Worm (Caenorhabditis elegans) whole organism, early embryonic: Measurements from ENCODE around the gene pqn-18.
A peak's percentile ranks its signal among the peaks of the same experiment; 100 is the strongest.

Experiments used
- B0310.2 ChIP-seq: sonication (generic microtip); optimal IDR thresholded peaks from 2 replicates; lab custom pipeline; 2016; ENCODE audit warnings: mild to moderate bottlenecking, missing genetic modification characterization, missing compliant biosample characterization
- F13C5.2 ChIP-seq: sonication (generic microtip); optimal IDR thresholded peaks from 2 replicates; lab custom pipeline; 2017; ENCODE audit warnings: mild to moderate bottlenecking, missing genetic modification characterization, inconsistent platforms, missing compliant biosample characterization
- aly-1 ChIP-seq: sonication (generic microtip); optimal IDR thresholded peaks from 2 replicates; lab custom pipeline; 2016; ENCODE audit warnings: missing genetic modification characterization, missing compliant biosample characterization
- ama-1 ChIP-seq: fragments of 150-350 bp; optimal IDR thresholded peaks from 2 replicates; lab custom pipeline; 2014
- ceh-13 ChIP-seq: fragments of 200-800 bp; sonication (Bioruptor generic); optimal IDR thresholded peaks from 2 replicates; lab custom pipeline; 2018; ENCODE audit warnings: mild to moderate bottlenecking, missing genetic modification characterization, missing compliant biosample characterization
- ceh-36 ChIP-seq: sonication (generic microtip); optimal IDR thresholded peaks from 2 replicates; lab custom pipeline; 2016; ENCODE audit warnings: missing genetic modification characterization, inconsistent platforms, missing compliant biosample characterization
- ets-7 ChIP-seq: sonication (generic microtip); optimal IDR thresholded peaks from 2 replicates; lab custom pipeline; 2016; ENCODE audit warnings: missing genotype, missing genetic modification characterization, missing compliant biosample characterization
- flt-1 ChIP-seq: fragments of 200-800 bp; sonication (Bioruptor generic); IDR thresholded peaks from 2 replicates; pipeline ENCODE4 v1.3.6; 2022; ENCODE audit warnings: missing genetic modification characterization, missing compliant biosample characterization
- hmbx-1 ChIP-seq: sonication (generic microtip); optimal IDR thresholded peaks from 2 replicates; lab custom pipeline; 2016; ENCODE audit warnings: mild to moderate bottlenecking, missing genetic modification characterization, missing compliant biosample characterization
- hmg-4 ChIP-seq: fragments of 200-800 bp; sonication (Bioruptor generic); optimal IDR thresholded peaks from 2 replicates; lab custom pipeline; 2018; ENCODE audit warnings: mild to moderate bottlenecking, missing genetic modification characterization, missing compliant biosample characterization
- hnd-1 ChIP-seq: sonication (generic microtip); optimal IDR thresholded peaks from 2 replicates; lab custom pipeline; 2016; ENCODE audit warnings: missing genetic modification characterization, missing compliant biosample characterization
- pes-1 ChIP-seq: fragments of 200-800 bp; sonication (Bioruptor generic); IDR thresholded peaks from 2 replicates; pipeline ENCODE4 v1.3.6; 2022; ENCODE audit warnings: missing genetic modification reagents, missing genetic modification characterization, missing compliant biosample characterization
- scrt-1 ChIP-seq: fragments of 200-800 bp; sonication (Bioruptor generic); IDR thresholded peaks from 2 replicates; pipeline ENCODE4 v1.3.6; 2022; ENCODE audit warnings: missing genetic modification characterization, missing compliant biosample characterization
- sea-1 ChIP-seq: fragments of 200-800 bp; sonication (Bioruptor generic); conservative IDR thresholded peaks from 2 replicates; pipeline ENCODE4 v1.3.6; 2022; ENCODE audit warnings: missing genetic modification characterization, missing compliant biosample characterization
- tbx-11 ChIP-seq: fragments of 200-800 bp; sonication (Bioruptor generic); IDR thresholded peaks from 2 replicates; pipeline ENCODE4 v1.3.6; 2022; ENCODE audit warnings: missing genetic modification characterization, missing compliant biosample characterization
- tbx-37 ChIP-seq: fragments of 200-800 bp; sonication (Bioruptor generic); conservative IDR thresholded peaks from 2 replicates; pipeline ENCODE4 v1.3.6; 2022; ENCODE audit warnings: missing genetic modification reagents, missing genetic modification characterization, missing compliant biosample characterization
- tra-4 ChIP-seq: sonication (generic microtip); optimal IDR thresholded peaks from 2 replicates; lab custom pipeline; 2017; ENCODE audit warnings: missing genetic modification characterization, missing compliant biosample characterization

pqn-18 gene

ce11 chrX:12873688-12874364 lies 33.8 kb upstream of the pqn-18 start:
- TF ChIP-seq ceh-13 (GFP tag; lab: Kevin White, UChicago) (no peak), pes-1 (no peak), scrt-1 (GFP tag; lab: Robert Waterston, UW) (no peak), hmg-4 (GFP tag; lab: Kevin White, UChicago) (no peak), ama-1 (lab: Kevin White, UChicago) (no peak), hnd-1 (no peak), aly-1 (tag; lab: Kevin White, UChicago) (no peak), hmbx-1 (tag; lab: Kevin White, UChicago) (no peak), ets-7 (tag; lab: Kevin White, UChicago) (no peak), tra-4 (tag; lab: Kevin White, UChicago) (no peak), B0310.2 (no peak)

- TF ChIP-seq B0310.2: no peak
- no peak for TF ChIP-seq hmg-4 (GFP tag; lab: Kevin White, UChicago)
- TF ChIP-seq hnd-1: no peak
- TF ChIP-seq ceh-13 (GFP tag; lab: Kevin White, UChicago): no peak
- TF ChIP-seq flt-1 (GFP tag; lab: Robert Waterston, UW): no peak
- no peak for TF ChIP-seq F13C5.2 (tag; lab: Kevin White, UChicago)
- no peak for TF ChIP-seq ama-1 (lab: Kevin White, UChicago)
- no peak for TF ChIP-seq tbx-11 (GFP tag; lab: Robert Waterston, UW)
- TF ChIP-seq ceh-36: no peak
- TF ChIP-seq ets-7 (tag; lab: Kevin White, UChicago): no peak
- no peak for TF ChIP-seq tra-4 (tag; lab: Kevin White, UChicago)
- TF ChIP-seq aly-1 (tag; lab: Kevin White, UChicago): no peak
- no peak for TF ChIP-seq pes-1
- TF ChIP-seq scrt-1 (GFP tag; lab: Robert Waterston, UW): no peak
- TF ChIP-seq hmbx-1 (tag; lab: Kevin White, UChicago): no peak
- no peak for TF ChIP-seq tbx-37
- no peak for TF ChIP-seq sea-1 (GFP tag; lab: Robert Waterston, UW)
Measured at ce11 chrX:12874798-12875342, 32.8 kb upstream of the pqn-18 start.

ce11 chrX:12875649-12876048 lies 32.0 kb upstream of the pqn-18 start:
- TF ChIP-seq hnd-1: no peak
- TF ChIP-seq B0310.2: no peak
- TF ChIP-seq ceh-36: no peak
- TF ChIP-seq scrt-1 (GFP tag; lab: Robert Waterston, UW): no peak
- TF ChIP-seq tbx-37: no peak
- TF ChIP-seq pes-1: no peak
- TF ChIP-seq F13C5.2 (tag; lab: Kevin White, UChicago): no peak
- no peak for TF ChIP-seq hmg-4 (GFP tag; lab: Kevin White, UChicago)
- TF ChIP-seq tra-4 (tag; lab: Kevin White, UChicago): no peak
- TF ChIP-seq ceh-13 (GFP tag; lab: Kevin White, UChicago): no peak
- TF ChIP-seq flt-1 (GFP tag; lab: Robert Waterston, UW): no peak
- no peak for TF ChIP-seq aly-1 (tag; lab: Kevin White, UChicago)
- TF ChIP-seq ets-7 (tag; lab: Kevin White, UChicago): no peak

- TF ChIP-seq ama-1 (lab: Kevin White, UChicago) (no peak), aly-1 (tag; lab: Kevin White, UChicago) (peak; percentile 13)
Measured at ce11 chrX:12876795-12877530, 30.7 kb upstream of the pqn-18 start, which contains the start of gene bcat-1. bcat-1 (plus strand) TSS chrX:12877480.

- TF ChIP-seq sea-1 (GFP tag; lab: Robert Waterston, UW) (no peak), ets-7 (tag; lab: Kevin White, UChicago) (no peak), ceh-36 (no peak), aly-1 (tag; lab: Kevin White, UChicago) (no peak), hnd-1 (no peak), tbx-11 (GFP tag; lab: Robert Waterston, UW) (no peak), F13C5.2 (tag; lab: Kevin White, UChicago) (no peak), hmbx-1 (tag; lab: Kevin White, UChicago) (no peak), ama-1 (lab: Kevin White, UChicago) (no peak), tbx-37 (no peak)
Measured at ce11 chrX:12877930-12878329, 29.7 kb upstream of the pqn-18 start.

- TF ChIP-seq ceh-36 (no peak), scrt-1 (GFP tag; lab: Robert Waterston, UW) (no peak), pes-1 (no peak), tbx-37 (no peak), tbx-11 (GFP tag; lab: Robert Waterston, UW) (no peak), B0310.2 (no peak), aly-1 (tag; lab: Kevin White, UChicago) (no peak), F13C5.2 (tag; lab: Kevin White, UChicago) (no peak), hmg-4 (GFP tag; lab: Kevin White, UChicago) (no peak), sea-1 (GFP tag; lab: Robert Waterston, UW) (no peak), tra-4 (tag; lab: Kevin White, UChicago) (no peak), hnd-1 (no peak), ama-1 (lab: Kevin White, UChicago) (no peak), flt-1 (GFP tag; lab: Robert Waterston, UW) (no peak)
Measured at ce11 chrX:12881174-12881573, 26.5 kb upstream of the pqn-18 start.

ce11 chrX:12884873-12885272 lies 22.8 kb upstream of the pqn-18 start, which contains the start of gene gpc-1:
gpc-1 (minus strand) TSS chrX:12884989.
- no peak for TF ChIP-seq aly-1 (tag; lab: Kevin White, UChicago)
- TF ChIP-seq F13C5.2 (tag; lab: Kevin White, UChicago): no peak
- no peak for TF ChIP-seq ceh-13 (GFP tag; lab: Kevin White, UChicago)
- TF ChIP-seq ama-1 (lab: Kevin White, UChicago): no peak
- no peak for TF ChIP-seq tbx-11 (GFP tag; lab: Robert Waterston, UW)
- TF ChIP-seq flt-1 (GFP tag; lab: Robert Waterston, UW): no peak
- TF ChIP-seq ceh-36: no peak
- TF ChIP-seq tra-4 (tag; lab: Kevin White, UChicago): no peak
- no peak for TF ChIP-seq scrt-1 (GFP tag; lab: Robert Waterston, UW)
- TF ChIP-seq pes-1: no peak
- TF ChIP-seq ets-7 (tag; lab: Kevin White, UChicago): no peak
- no peak for TF ChIP-seq tbx-37
- no peak for TF ChIP-seq sea-1 (GFP tag; lab: Robert Waterston, UW)
- no peak for TF ChIP-seq hnd-1
- no peak for TF ChIP-seq B0310.2
